Fruit fly (Drosophila melanogaster) whole organism, adult: ENCODE data around the gene sens.

Source experiments
- CG11617 ChIP-seq: fragments of 200-800 bp; sonication (Bioruptor generic); optimal IDR thresholded peaks from 2 replicates; lab custom pipeline; 2017; ENCODE audit warnings: mild to moderate bottlenecking, missing biosample characterization, missing genetic modification reagents, missing genetic modification characterization
- CG12768 ChIP-seq: fragments of 200-800 bp; sonication (Bioruptor generic); optimal IDR thresholded peaks from 2 replicates; lab custom pipeline; 2017; ENCODE audit warnings: missing biosample characterization, missing genetic modification characterization, mild to moderate bottlenecking, moderate library complexity, missing genetic modification reagents
- CG1620 ChIP-seq: fragments of 200-800 bp; sonication (Bioruptor generic); optimal IDR thresholded peaks from 2 replicates; lab custom pipeline; 2016; ENCODE audit warnings: missing biosample characterization, missing genetic modification characterization
- CG7101 ChIP-seq: fragments of 200-800 bp; sonication (Bioruptor generic); optimal IDR thresholded peaks from 2 replicates; lab custom pipeline; 2018; ENCODE audit warnings: missing biosample characterization, mild to moderate bottlenecking, missing genetic modification characterization, moderate library complexity
- Crg-1 ChIP-seq: fragments of 200-800 bp; sonication (Bioruptor generic); optimal IDR thresholded peaks from 2 replicates; lab custom pipeline; 2016; ENCODE audit warnings: missing biosample characterization, missing genetic modification characterization
- Hr96 ChIP-seq: fragments of 200-800 bp; sonication (Bioruptor generic); optimal IDR thresholded peaks from 2 replicates; lab custom pipeline; 2016; ENCODE audit warnings: missing biosample characterization, missing genetic modification characterization
- bab1 ChIP-seq: fragments of 200-800 bp; sonication (Bioruptor generic); optimal IDR thresholded peaks from 3 replicates; lab custom pipeline; 2019; ENCODE audit warnings: missing biosample characterization, mild to moderate bottlenecking, missing genetic modification characterization, moderate library complexity
- cic ChIP-seq: fragments of 200-800 bp; sonication (Bioruptor generic); optimal IDR thresholded peaks from 2 replicates; lab custom pipeline; 2017; ENCODE audit warnings: missing biosample characterization, mild to moderate bottlenecking, missing genetic modification characterization, moderate library complexity
- kay ChIP-seq: fragments of 200-800 bp; sonication (Bioruptor generic); peaks from one replicate; lab custom pipeline; 2016; ENCODE audit warnings: missing biosample characterization, missing genetic modification characterization, borderline replicate concordance
- ovo ChIP-seq: fragments of 200-800 bp; sonication (Bioruptor generic); optimal IDR thresholded peaks from 2 replicates; lab custom pipeline; 2016; ENCODE audit warnings: missing biosample characterization, missing genetic modification characterization
- pad ChIP-seq: fragments of 200-800 bp; sonication (Bioruptor generic); optimal IDR thresholded peaks from 3 replicates; lab custom pipeline; 2017; ENCODE audit warnings: missing biosample characterization, missing genetic modification characterization, mild to moderate bottlenecking, moderate library complexity, missing genetic modification reagents
- toe ChIP-seq: fragments of 200-800 bp; sonication (Bioruptor generic); optimal IDR thresholded peaks from 2 replicates; lab custom pipeline; 2016; ENCODE audit warnings: missing biosample characterization, missing genetic modification characterization

DNA sequence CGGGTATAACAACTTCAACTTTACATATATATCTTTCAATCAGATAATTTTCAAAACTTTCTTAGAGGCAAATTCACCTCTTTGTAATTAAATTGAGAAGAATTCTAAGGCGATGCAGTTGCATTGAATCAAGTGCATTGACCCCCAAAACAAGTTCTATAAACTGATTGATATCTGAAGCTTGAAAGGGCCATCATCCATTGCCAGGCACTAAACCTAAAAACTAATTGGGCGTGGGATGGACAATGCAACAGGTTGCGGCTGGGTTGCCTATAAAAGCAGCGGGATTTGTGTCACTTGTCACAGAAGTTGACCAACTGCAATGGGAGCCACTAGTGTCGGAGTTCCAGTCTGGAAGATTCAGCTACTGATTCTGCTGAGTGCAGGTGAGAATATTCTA is 16.4 kb downstream of the sens start, which contains the start of gene CG14110:
- TF ChIP-seq CG7101 (tag; lab: Kevin White, UChicago), result no peak
- no peak for TF ChIP-seq CG1620 (GFP tag; lab: Kevin White, UChicago)
- no peak for TF ChIP-seq ovo (GFP tag; lab: Kevin White, UChicago)
- TF ChIP-seq toe (GFP tag; lab: Kevin White, UChicago), result no peak
- no peak for TF ChIP-seq cic (GFP tag; lab: Kevin White, UChicago)
- no peak for TF ChIP-seq CG11617
- TF ChIP-seq kay, result no peak
- no peak for TF ChIP-seq pad
- TF ChIP-seq bab1 (GFP tag; lab: Kevin White, UChicago), result no peak
- no peak for TF ChIP-seq Crg-1
- no peak for TF ChIP-seq Hr96 (GFP tag; lab: Kevin White, UChicago)
- no peak for TF ChIP-seq CG12768 (GFP tag; lab: Kevin White, UChicago)
